Fruit fly (Drosophila melanogaster) whole organism, prepupa: ENCODE measurements around the gene Tmf.

ENCODE experiments used
- CG31627 ChIP-seq: fragments of 200-800 bp; sonication (Bioruptor generic); optimal IDR thresholded peaks from 3 replicates; lab custom pipeline; 2016; ENCODE audit warnings: missing biosample characterization, missing genetic modification characterization
- CG6792 ChIP-seq: fragments of 200-800 bp; sonication (Bioruptor generic); optimal IDR thresholded peaks from 3 replicates; lab custom pipeline; 2016; ENCODE audit warnings: missing biosample characterization, missing genetic modification characterization
- CG8319 ChIP-seq: fragments of 200-800 bp; sonication (Bioruptor generic); optimal IDR thresholded peaks from 3 replicates; lab custom pipeline; 2016; ENCODE audit warnings: missing biosample characterization, missing genetic modification characterization
- Eip75B ChIP-seq: fragments of 200-800 bp; sonication (Bioruptor generic); optimal IDR thresholded peaks from 3 replicates; lab custom pipeline; 2016; ENCODE audit warnings: missing biosample characterization, missing genetic modification characterization
- Eip78C ChIP-seq: fragments of 200-800 bp; sonication (Bioruptor generic); peaks from one replicate; lab custom pipeline; 2016; ENCODE audit warnings: missing biosample characterization, missing genetic modification characterization
- Ets96B ChIP-seq: fragments of 200-800 bp; optimal IDR thresholded peaks from 2 replicates; lab custom pipeline; 2019; ENCODE audit warnings: missing biosample characterization, mild to moderate bottlenecking, missing genetic modification characterization, moderate library complexity
- Lpt ChIP-seq: fragments of 200-800 bp; sonication (Bioruptor generic); optimal IDR thresholded peaks from 3 replicates; lab custom pipeline; 2016; ENCODE audit warnings: missing biosample characterization, missing genetic modification characterization
- OdsH ChIP-seq: fragments of 200-800 bp; sonication (Bioruptor generic); optimal IDR thresholded peaks from 3 replicates; lab custom pipeline; 2016; ENCODE audit warnings: missing biosample characterization, missing genetic modification characterization
- Smox ChIP-seq: fragments of 200-800 bp; sonication (Bioruptor generic); optimal IDR thresholded peaks from 3 replicates; lab custom pipeline; 2016; ENCODE audit warnings: missing biosample characterization, missing genetic modification characterization
- dsx ChIP-seq: fragments of 200-800 bp; optimal IDR thresholded peaks from 3 replicates; lab custom pipeline; 2019; ENCODE audit warnings: missing biosample characterization, mild to moderate bottlenecking, missing genetic modification characterization, moderate library complexity; ENCODE audit not compliant: poor library complexity, severe bottlenecking
- eg ChIP-seq: fragments of 200-800 bp; sonication (Bioruptor generic); IDR thresholded peaks from 3 replicates; pipeline ENCODE4 v1.3.6; 2022; ENCODE audit warnings: missing biosample characterization, missing genetic modification characterization
- fd85E ChIP-seq: fragments of 200-800 bp; sonication (Bioruptor generic); optimal IDR thresholded peaks from 3 replicates; lab custom pipeline; 2016; ENCODE audit warnings: missing biosample characterization, missing genetic modification characterization
- net ChIP-seq: fragments of 200-800 bp; sonication (Bioruptor generic); optimal IDR thresholded peaks from 3 replicates; lab custom pipeline; 2016; ENCODE audit warnings: missing biosample characterization, missing genetic modification characterization
- pdm3 ChIP-seq: fragments of 200-800 bp; sonication (Bioruptor generic); optimal IDR thresholded peaks from 3 replicates; lab custom pipeline; 2016; ENCODE audit warnings: missing biosample characterization, missing genetic modification characterization

- TF ChIP-seq dsx (GFP tag; lab: Kevin White, UChicago), result peak; percentile 40
- TF ChIP-seq fd85E (GFP tag; lab: Kevin White, UChicago), result no peak
- TF ChIP-seq Eip75B, result no peak
- no peak for TF ChIP-seq CG6792 (GFP tag; lab: Kevin White, UChicago)
- TF ChIP-seq CG8319 (GFP tag; lab: Kevin White, UChicago), result no peak
- 0 out of 3 replicates have a peak, but pooled peaks have one; percentile 17 for TF ChIP-seq eg (GFP tag; lab: Robert Waterston, UW)
- TF ChIP-seq Smox (GFP tag; lab: Kevin White, UChicago), result no peak
- TF ChIP-seq CG31627 (GFP tag; lab: Kevin White, UChicago), result no peak
- TF ChIP-seq net (GFP tag; lab: Kevin White, UChicago), result no peak
- TF ChIP-seq Ets96B, result no peak
- peak; percentile 69 for TF ChIP-seq Eip78C (GFP tag; lab: Kevin White, UChicago)
- no peak for TF ChIP-seq OdsH
- TF ChIP-seq Lpt, result no peak
- TF ChIP-seq pdm3, result no peak
Measured at dm6 chrX:6853384-6853783, 9.2 kb downstream of the Tmf start.
